Worm (Caenorhabditis elegans) whole organism, midembryonic: ENCODE results near the gene T16H12.3.

Experiments used
- cog-1 ChIP-seq: sonication (generic microtip); optimal IDR thresholded peaks from 2 replicates; lab custom pipeline; 2016; ENCODE audit warnings: missing genetic modification characterization, missing compliant biosample characterization
- klf-2 ChIP-seq: fragments of 200-800 bp; sonication (Bioruptor generic); conservative IDR thresholded peaks from 2 replicates; pipeline ENCODE4 v1.3.6; 2022; ENCODE audit warnings: missing genetic modification reagents, missing genetic modification characterization, missing compliant biosample characterization
- ref-1 ChIP-seq: fragments of 200-800 bp; sonication (Bioruptor generic); conservative IDR thresholded peaks from 2 replicates; pipeline ENCODE4 v1.3.6; 2022; ENCODE audit warnings: missing genetic modification reagents, missing genetic modification characterization, missing compliant biosample characterization
- tab-1 ChIP-seq: fragments of 200-800 bp; sonication (Bioruptor generic); IDR thresholded peaks from 2 replicates; pipeline ENCODE4 v1.3.6; 2022; ENCODE audit warnings: missing genetic modification characterization, missing compliant biosample characterization
- ztf-23 ChIP-seq: fragments of 200-800 bp; sonication (Bioruptor generic); IDR thresholded peaks from 2 replicates; pipeline ENCODE4 v1.3.6; 2022; ENCODE audit warnings: missing genetic modification reagents, missing genetic modification characterization, missing compliant biosample characterization

DNA sequence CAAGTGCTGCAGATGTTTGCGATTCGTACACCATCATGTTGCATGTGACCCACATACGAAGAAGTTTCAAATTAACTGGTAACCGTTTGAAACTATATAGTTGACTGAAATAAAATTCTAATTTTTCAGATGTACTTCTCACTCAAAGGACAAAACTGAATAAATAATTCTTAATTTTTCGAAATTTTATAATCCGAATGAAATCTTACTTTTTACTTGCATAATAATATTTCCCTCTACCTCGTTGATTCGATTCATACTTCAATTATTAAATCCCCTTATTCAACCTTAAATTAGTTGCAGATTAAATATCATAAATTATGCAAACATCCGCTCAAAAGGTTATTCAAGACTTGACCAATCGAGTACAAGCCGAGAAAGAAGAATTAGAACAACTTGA is 2.9 kb upstream of the T16H12.3 start, which contains the start of gene T16H12.2:
- no peak for TF ChIP-seq ztf-23 (GFP tag; lab: Robert Waterston, UW)
- no peak for TF ChIP-seq cog-1
- no peak for TF ChIP-seq ref-1 (GFP tag; lab: Robert Waterston, UW)
- TF ChIP-seq tab-1 = no peak
- TF ChIP-seq klf-2 (GFP tag; lab: Robert Waterston, UW) = no peak
